Comparison of ENCODE assay signal across 3 worm cellular contexts in genomic region chrIV:654526-655440, ce11.
TF ChIP-seq lines count a peak whose summit lies in the region.

Gene rpl-15, minus strand, starts transcription at chrIV:654576.
Gene K11H12.8, plus strand, starts transcription at chrIV:655390.

TF ChIP-seq in whole organism, L1 larva, 84 proteins besides CTCF, POLR2A, EP300 and RAD21 (continued from another document and continues in another):
- TF ChIP-seq irx-1 (tag; optimal IDR thresholded peaks at IDR 0.05; lab: Kevin White, UChicago) (peak; percentile 99), lin-15B (tag; optimal IDR thresholded peaks at IDR 0.05; lab: Kevin White, UChicago) (peak; percentile 98), pax-3 (tag; optimal IDR thresholded peaks at IDR 0.05; lab: Kevin White, UChicago) (peak; percentile 100), ztf-11 (tag; optimal IDR thresholded peaks at IDR 0.05; lab: Kevin White, UChicago) (peak; percentile 58 to 100), egl-13 (tag; optimal IDR thresholded peaks at IDR 0.05; lab: Kevin White, UChicago) (peak; percentile 100), mab-9 (GFP tag; IDR thresholded peaks at IDR 0.05; lab: Robert Waterston, UW) (peak; percentile 99), isw-1 (GFP tag; IDR thresholded peaks at IDR 0.05; lab: Robert Waterston, UW) (peak; percentile 99), nhr-77 (tag; optimal IDR thresholded peaks at IDR 0.05; lab: Kevin White, UChicago) (peak; percentile 100), ztf-4 (tag; optimal IDR thresholded peaks at IDR 0.05; lab: Kevin White, UChicago) (peak; percentile 100), mep-1 (tag; optimal IDR thresholded peaks at IDR 0.05; lab: Kevin White, UChicago) (peak; percentile 100), sptf-1 (tag; optimal IDR thresholded peaks at IDR 0.05; lab: Kevin White, UChicago) (no peak), grh-1 (GFP tag; IDR thresholded peaks at IDR 0.05; lab: Robert Waterston, UW) (peak; percentile 98), nhr-20 (tag; optimal IDR thresholded peaks at IDR 0.05; lab: Kevin White, UChicago) (peak; percentile 100), hpl-2 (GFP tag; optimal IDR thresholded peaks at IDR 0.05; lab: Kevin White, UChicago) (peak; percentile 96), nhr-11 (tag; optimal IDR thresholded peaks at IDR 0.05; lab: Kevin White, UChicago) (peak; percentile 96), C34B4.2 (tag; optimal IDR thresholded peaks at IDR 0.05; lab: Kevin White, UChicago) (peak; percentile 89), efl-1 (optimal IDR thresholded peaks at IDR 0.05; lab: Kevin White, UChicago) (peak; percentile 97 to 98), efl-1 (GFP tag; optimal IDR thresholded peaks at IDR 0.05 in 1 of 2; lab: Kevin White, UChicago) (peak; percentile 89 to 99), lin-39 (tag; optimal IDR thresholded peaks at IDR 0.05; lab: Kevin White, UChicago) (peak; percentile 98), hlh-4 (tag; optimal IDR thresholded peaks at IDR 0.05; lab: Kevin White, UChicago) (peak; percentile 91), nhr-85 (tag; lab: Kevin White, UChicago) (peak; percentile 100), unc-62 (GFP tag; optimal IDR thresholded peaks at IDR 0.05; lab: Kevin White, UChicago) (peak; percentile 83), fos-1 (tag; optimal IDR thresholded peaks at IDR 0.05; lab: Kevin White, UChicago) (peak; percentile 98), F16B12.6 (tag; optimal IDR thresholded peaks at IDR 0.05; lab: Kevin White, UChicago) (peak; percentile 78), lin-14 (GFP tag; optimal IDR thresholded peaks at IDR 0.05; lab: Kevin White, UChicago) (peak; percentile 100), nhr-47 (tag; optimal IDR thresholded peaks at IDR 0.05; lab: Kevin White, UChicago) (peak; percentile 100), fkh-4 (tag; optimal IDR thresholded peaks at IDR 0.05; lab: Kevin White, UChicago; ENCODE audit: borderline replicate concordance) (peak; percentile 95), elt-2 (tag; optimal IDR thresholded peaks at IDR 0.05; lab: Kevin White, UChicago) (peak; percentile 97), alr-1 (tag; optimal IDR thresholded peaks at IDR 0.05; lab: Kevin White, UChicago; ENCODE audit: borderline replicate concordance) (no peak), zag-1 (tag; optimal IDR thresholded peaks at IDR 0.05; lab: Kevin White, UChicago) (peak; percentile 97), ceh-90 (tag; optimal IDR thresholded peaks at IDR 0.05; lab: Kevin White, UChicago) (peak; percentile 80), ceh-88 (GFP tag; IDR thresholded peaks at IDR 0.05; lab: Robert Waterston, UW) (peak; percentile 100), ces-1 (GFP tag; optimal IDR thresholded peaks at IDR 0.05; lab: Kevin White, UChicago) (peak; percentile 82), nhr-90 (tag; optimal IDR thresholded peaks at IDR 0.05; lab: Kevin White, UChicago; ENCODE audit: poor library complexity) (peak; percentile 100), blmp-1 (tag; optimal IDR thresholded peaks at IDR 0.05; lab: Kevin White, UChicago) (peak; percentile 92), fkh-10 (GFP tag; optimal IDR thresholded peaks at IDR 0.05; lab: Kevin White, UChicago) (peak; percentile 99), hlh-17 (GFP tag; optimal IDR thresholded peaks at IDR 0.05; lab: Kevin White, UChicago; ENCODE audit: borderline replicate concordance) (no peak), sox-4 (tag; optimal IDR thresholded peaks at IDR 0.05; lab: Kevin White, UChicago) (peak; percentile 98), ceh-63 (GFP tag; optimal IDR thresholded peaks at IDR 0.05; lab: Kevin White, UChicago) (peak; percentile 93), ama-1 (optimal IDR thresholded peaks at IDR 0.05; lab: Kevin White, UChicago) (peak; percentile 91), nhr-12 (tag; optimal IDR thresholded peaks at IDR 0.05; lab: Kevin White, UChicago) (peak; percentile 59), C16A3.4 (tag; optimal IDR thresholded peaks at IDR 0.05; lab: Kevin White, UChicago) (peak; percentile 100), dsc-1 (tag; optimal IDR thresholded peaks at IDR 0.05; lab: Kevin White, UChicago) (peak; percentile 100)

TF ChIP-seq in whole organism, L3 larva, 47 proteins besides CTCF, POLR2A, EP300 and RAD21 (continued from another document):
- TF ChIP-seq daf-12 (tag; optimal IDR thresholded peaks at IDR 0.05; lab: Kevin White, UChicago) (peak; percentile 79), ama-1 (optimal IDR thresholded peaks at IDR 0.05; lab: Kevin White, UChicago) (peak; percentile 93), egl-27 (tag; optimal IDR thresholded peaks at IDR 0.05; lab: Kevin White, UChicago) (peak; percentile 97), sea-2 (GFP tag; optimal IDR thresholded peaks at IDR 0.05; lab: Kevin White, UChicago) (peak; percentile 69), eor-1 (tag; optimal IDR thresholded peaks at IDR 0.05; lab: Kevin White, UChicago) (no peak), nhr-67 (tag; optimal IDR thresholded peaks at IDR 0.05; lab: Kevin White, UChicago) (peak; percentile 66), ceh-28 (tag; optimal IDR thresholded peaks at IDR 0.05; lab: Kevin White, UChicago) (peak; percentile 96), ceh-82 (tag; optimal IDR thresholded peaks at IDR 0.05; lab: Kevin White, UChicago) (peak; percentile 97), fos-1 (tag; optimal IDR thresholded peaks at IDR 0.05; lab: Kevin White, UChicago) (peak; percentile 99), nhr-12 (tag; optimal IDR thresholded peaks at IDR 0.05; lab: Kevin White, UChicago) (no peak), nhr-23 (tag; optimal IDR thresholded peaks at IDR 0.05; lab: Kevin White, UChicago) (peak; percentile 100), ZK546.5 (tag; optimal IDR thresholded peaks at IDR 0.05; lab: Kevin White, UChicago) (peak; percentile 76), nhr-77 (tag; optimal IDR thresholded peaks at IDR 0.05; lab: Kevin White, UChicago) (peak; percentile 96), nhr-43 (tag; optimal IDR thresholded peaks at IDR 0.05; lab: Kevin White, UChicago; ENCODE audit: poor library complexity, severe bottlenecking) (peak; percentile 99), nhr-76 (tag; optimal IDR thresholded peaks at IDR 0.05; lab: Kevin White, UChicago) (peak; percentile 89), mml-1 (tag; optimal IDR thresholded peaks at IDR 0.05; lab: Kevin White, UChicago) (no peak), fkh-2 (tag; optimal IDR thresholded peaks at IDR 0.05; lab: Kevin White, UChicago) (peak; percentile 89), unc-62 (GFP tag; optimal IDR thresholded peaks at IDR 0.05; lab: Kevin White, UChicago) (peak; percentile 98), nhr-11 (tag; optimal IDR thresholded peaks at IDR 0.05; lab: Kevin White, UChicago) (peak; percentile 98), mdl-1 (tag; optimal IDR thresholded peaks at IDR 0.05; lab: Kevin White, UChicago) (peak; percentile 96), lin-39 (tag; optimal IDR thresholded peaks at IDR 0.05; lab: Kevin White, UChicago) (peak; percentile 99), nfya-1 (tag; optimal IDR thresholded peaks at IDR 0.05; lab: Kevin White, UChicago; ENCODE audit: insufficient read depth) (peak; percentile 100), egl-5 (tag; optimal IDR thresholded peaks at IDR 0.05; lab: Kevin White, UChicago) (peak; percentile 98), jun-1 (tag; optimal IDR thresholded peaks at IDR 0.05; lab: Kevin White, UChicago) (peak; percentile 99), fkh-10 (GFP tag; optimal IDR thresholded peaks at IDR 0.05; lab: Kevin White, UChicago) (peak; percentile 99), nhr-25 (tag; optimal IDR thresholded peaks at IDR 0.05; lab: Kevin White, UChicago) (peak; percentile 100), elt-2 (tag; optimal IDR thresholded peaks at IDR 0.05; lab: Kevin White, UChicago) (peak; percentile 98), tbx-2 (tag; optimal IDR thresholded peaks at IDR 0.05; lab: Kevin White, UChicago) (peak; percentile 98)
TF ChIP-seq in whole organism, L3 larva: peak in this region for 42.

TF ChIP-seq in whole organism, young adult, 124 proteins besides CTCF, POLR2A, EP300 and RAD21 (continued from another document and continues in another):
- TF ChIP-seq nhr-90 (tag; optimal IDR thresholded peaks at IDR 0.05; lab: Kevin White, UChicago): peak; percentile 98
- peak; percentile 93 for TF ChIP-seq F39B2.1 (GFP tag; IDR thresholded peaks at IDR 0.05; lab: Robert Waterston, UW)
- TF ChIP-seq sea-2 (GFP tag; IDR thresholded peaks at IDR 0.05; lab: Robert Waterston, UW): peak; percentile 97
- peak; percentile 99 for TF ChIP-seq egl-18 (GFP tag; IDR thresholded peaks at IDR 0.05; lab: Robert Waterston, UW)
- TF ChIP-seq ztf-25 (GFP tag; IDR thresholded peaks at IDR 0.05; lab: Robert Waterston, UW): peak; percentile 99
- TF ChIP-seq unc-130 (GFP tag; optimal IDR thresholded peaks at IDR 0.05; lab: Kevin White, UChicago): peak; percentile 98
- TF ChIP-seq F55B11.4 (tag; optimal IDR thresholded peaks at IDR 0.05; lab: Kevin White, UChicago; ENCODE audit: borderline replicate concordance, insufficient read depth): no peak
- TF ChIP-seq madf-10 (tag; optimal IDR thresholded peaks at IDR 0.05; lab: Kevin White, UChicago): peak; percentile 97
- TF ChIP-seq ceh-27 (GFP tag; optimal IDR thresholded peaks at IDR 0.05; lab: Kevin White, UChicago): peak; percentile 100
- peak; percentile 100 for TF ChIP-seq B0019.2 (GFP tag; conservative IDR thresholded peaks at IDR 0.05; lab: Robert Waterston, UW)
- TF ChIP-seq snpc-1.3 (tag; optimal IDR thresholded peaks at IDR 0.05; lab: Kevin White, UChicago; ENCODE audit: insufficient read depth): peak; percentile 99
- TF ChIP-seq athp-1 (tag; optimal IDR thresholded peaks at IDR 0.05; lab: Kevin White, UChicago): peak; percentile 99
- TF ChIP-seq K11D2.4 (GFP tag; IDR thresholded peaks at IDR 0.05; lab: Robert Waterston, UW): peak; percentile 100
- peak; percentile 95 for TF ChIP-seq F33H1.4 (GFP tag; IDR thresholded peaks at IDR 0.05; lab: Robert Waterston, UW)
- TF ChIP-seq ekl-4 (GFP tag; IDR thresholded peaks at IDR 0.05; lab: Robert Waterston, UW): peak; percentile 99
- peak; percentile 96 for TF ChIP-seq him-1 (tag; optimal IDR thresholded peaks at IDR 0.05; lab: Kevin White, UChicago)
- peak; percentile 91 for TF ChIP-seq madf-8 (GFP tag; conservative IDR thresholded peaks at IDR 0.05; lab: Robert Waterston, UW)
- TF ChIP-seq nfyb-1 (GFP tag; IDR thresholded peaks at IDR 0.05; lab: Robert Waterston, UW): peak; percentile 99
- TF ChIP-seq lin-54 (GFP tag; optimal IDR thresholded peaks at IDR 0.05; lab: Kevin White, UChicago): peak; percentile 99
- TF ChIP-seq unc-62 (GFP tag; optimal IDR thresholded peaks at IDR 0.05; lab: Kevin White, UChicago): peak; percentile 85
- peak; percentile 90 for TF ChIP-seq hrde-1 (tag; optimal IDR thresholded peaks at IDR 0.05; lab: Kevin White, UChicago; ENCODE audit: borderline replicate concordance)
- TF ChIP-seq ceh-40 (GFP tag; IDR thresholded peaks at IDR 0.05; lab: Robert Waterston, UW): peak; percentile 94
- TF ChIP-seq snpc-4 (GFP tag; optimal IDR thresholded peaks at IDR 0.05; lab: Kevin White, UChicago): peak; percentile 95
- peak; percentile 95 to 97 (median 96) for TF ChIP-seq snpc-4 (tag; optimal IDR thresholded peaks at IDR 0.05; lab: Kevin White, UChicago)
- peak; percentile 95 for TF ChIP-seq die-1 (tag; optimal IDR thresholded peaks at IDR 0.05; lab: Kevin White, UChicago)
- peak; percentile 100 for TF ChIP-seq tlf-1 (GFP tag; optimal IDR thresholded peaks at IDR 0.05; lab: Kevin White, UChicago)
- TF ChIP-seq sptf-2 (GFP tag; optimal IDR thresholded peaks at IDR 0.05; lab: Kevin White, UChicago): peak; percentile 96
- peak; percentile 92 for TF ChIP-seq attf-6 (GFP tag; IDR thresholded peaks at IDR 0.05; lab: Robert Waterston, UW)
- peak; percentile 100 for TF ChIP-seq attf-5 (GFP tag; optimal IDR thresholded peaks at IDR 0.05; lab: Kevin White, UChicago)
- TF ChIP-seq fkh-3 (tag; optimal IDR thresholded peaks at IDR 0.05; lab: Kevin White, UChicago): peak; percentile 62
- peak; percentile 83 for TF ChIP-seq tbp1 (GFP tag; optimal IDR thresholded peaks at IDR 0.05; lab: Kevin White, UChicago)
- peak; percentile 96 for TF ChIP-seq zfh-2 (GFP tag; conservative IDR thresholded peaks at IDR 0.05; lab: Robert Waterston, UW)
- peak; percentile 99 for TF ChIP-seq Y79H2A.3 (GFP tag; conservative IDR thresholded peaks at IDR 0.05; lab: Robert Waterston, UW)
- peak; percentile 47 for TF ChIP-seq rpc-1 (optimal IDR thresholded peaks at IDR 0.05; lab: Kevin White, UChicago)
- TF ChIP-seq rpc-1 (tag; optimal IDR thresholded peaks at IDR 0.05; lab: Kevin White, UChicago): peak; percentile 11
- TF ChIP-seq lir-1 (GFP tag; conservative IDR thresholded peaks at IDR 0.05; lab: Robert Waterston, UW): peak; percentile 99
- peak; percentile 97 for TF ChIP-seq hmg-20 (GFP tag; IDR thresholded peaks at IDR 0.05; lab: Robert Waterston, UW)
- peak; percentile 94 for TF ChIP-seq ceh-100 (GFP tag; IDR thresholded peaks at IDR 0.05; lab: Robert Waterston, UW)
- peak; percentile 99 for TF ChIP-seq repo-1 (tag; optimal IDR thresholded peaks at IDR 0.05; lab: Kevin White, UChicago)
- TF ChIP-seq B0336.3 (GFP tag; IDR thresholded peaks at IDR 0.05; lab: Robert Waterston, UW): peak; percentile 100
- peak; percentile 91 for TF ChIP-seq attf-3 (GFP tag; conservative IDR thresholded peaks at IDR 0.05; lab: Robert Waterston, UW)
- TF ChIP-seq atf-7 (tag; optimal IDR thresholded peaks at IDR 0.05; lab: Kevin White, UChicago): peak; percentile 99
- TF ChIP-seq gei-17 (GFP tag; optimal IDR thresholded peaks at IDR 0.05; lab: Kevin White, UChicago): peak; percentile 92
- TF ChIP-seq nhr-27 (tag; optimal IDR thresholded peaks at IDR 0.05; lab: Kevin White, UChicago): peak; percentile 96
- peak; percentile 94 for TF ChIP-seq snpc-1.1 (tag; optimal IDR thresholded peaks at IDR 0.05; lab: Kevin White, UChicago; ENCODE audit: insufficient read depth)
- peak; percentile 99 for TF ChIP-seq madf-3 (GFP tag; IDR thresholded peaks at IDR 0.05; lab: Robert Waterston, UW)
- TF ChIP-seq Y67H2A.10 (GFP tag; conservative IDR thresholded peaks at IDR 0.05; lab: Robert Waterston, UW): peak; percentile 99
- TF ChIP-seq egrh-3 (GFP tag; IDR thresholded peaks at IDR 0.05; lab: Robert Waterston, UW): peak; percentile 92
- peak; percentile 95 for TF ChIP-seq ceh-79 (tag; optimal IDR thresholded peaks at IDR 0.05; lab: Kevin White, UChicago)
- peak; percentile 94 for TF ChIP-seq hsf-1 (GFP tag; IDR thresholded peaks at IDR 0.05; lab: Robert Waterston, UW)
- TF ChIP-seq nhr-120 (GFP tag; IDR thresholded peaks at IDR 0.05; lab: Robert Waterston, UW): 0 out of 2 replicates have a peak, but pooled peaks have one; percentile 88
- TF ChIP-seq hmg-1.2 (GFP tag; IDR thresholded peaks at IDR 0.05; lab: Robert Waterston, UW): peak; percentile 95
- TF ChIP-seq ceh-58 (GFP tag; IDR thresholded peaks at IDR 0.05; lab: Robert Waterston, UW): 0 out of 2 replicates have a peak, but pooled peaks have one; percentile 90
- peak; percentile 99 for TF ChIP-seq ztf-26 (tag; optimal IDR thresholded peaks at IDR 0.05; lab: Kevin White, UChicago)
- TF ChIP-seq nfya-1 (tag; optimal IDR thresholded peaks at IDR 0.05; lab: Kevin White, UChicago; ENCODE audit: borderline replicate concordance, insufficient read depth): no peak
- TF ChIP-seq pbrm-1 (GFP tag; IDR thresholded peaks at IDR 0.05; lab: Robert Waterston, UW): peak; percentile 100
- peak; percentile 93 for TF ChIP-seq mel-28 (tag; optimal IDR thresholded peaks at IDR 0.05; lab: Kevin White, UChicago; ENCODE audit: borderline replicate concordance)
- peak; percentile 58 for TF ChIP-seq B0261.1 (tag; optimal IDR thresholded peaks at IDR 0.05; lab: Kevin White, UChicago)
- peak; percentile 77; the same call in 1 of the 2 replicates for TF ChIP-seq aptf-3 (GFP tag; IDR thresholded peaks at IDR 0.05; lab: Robert Waterston, UW)
- peak; percentile 1 to 99 (median 93) for TF ChIP-seq lin-35 (GFP tag; optimal IDR thresholded peaks at IDR 0.05; lab: Kevin White, UChicago)
- peak; percentile 96 for TF ChIP-seq lin-26 (GFP tag; IDR thresholded peaks at IDR 0.05; lab: Robert Waterston, UW)
- peak; percentile 99 for TF ChIP-seq egl-44 (GFP tag; IDR thresholded peaks at IDR 0.05; lab: Robert Waterston, UW)
- TF ChIP-seq T26A5.8 (tag; optimal IDR thresholded peaks at IDR 0.05; lab: Kevin White, UChicago): peak; percentile 67
- TF ChIP-seq pha-4 (tag; optimal IDR thresholded peaks at IDR 0.05; lab: Kevin White, UChicago): peak; percentile 100
- TF ChIP-seq F23B12.7 (tag; optimal IDR thresholded peaks at IDR 0.05; lab: Kevin White, UChicago; ENCODE audit: insufficient read depth): peak; percentile 99
- peak; percentile 72 for TF ChIP-seq xnd-1 (tag; optimal IDR thresholded peaks at IDR 0.05; lab: Kevin White, UChicago)
